Fruit fly (Drosophila melanogaster) whole organism, embryonic: ENCODE results near the gene nSMase.
A peak's percentile ranks its signal among the peaks of the same experiment; 100 is the strongest.

Experiments
- ATbp ChIP-seq: fragments of 200-800 bp; sonication (Bioruptor generic); optimal IDR thresholded peaks from 2 replicates; lab custom pipeline; 2017; ENCODE audit warnings: missing biosample characterization, mild to moderate bottlenecking, missing genetic modification characterization, missing genetic modification reagents
- Aef1 ChIP-seq: fragments of 200-800 bp; sonication (Bioruptor generic); IDR thresholded peaks from 3 replicates; pipeline ENCODE4 v1.3.6; 2022; ENCODE audit warnings: missing biosample characterization, missing genetic modification characterization
- CG10321 ChIP-seq: fragments of 200-800 bp; sonication (Bioruptor generic); IDR thresholded peaks from 2 replicates; pipeline ENCODE4 v1.3.6; 2022; ENCODE audit warnings: missing biosample characterization, missing genetic modification characterization
- CG10565 ChIP-seq: fragments of 200-800 bp; sonication (Bioruptor generic); optimal IDR thresholded peaks from 3 replicates; lab custom pipeline; 2016; ENCODE audit warnings: missing biosample characterization, mild to moderate bottlenecking, missing genetic modification characterization
- CG10979 ChIP-seq: fragments of 200-800 bp; sonication (Bioruptor generic); optimal IDR thresholded peaks from 2 replicates; lab custom pipeline; 2018; ENCODE audit warnings: missing biosample characterization, mild to moderate bottlenecking, missing genetic modification characterization, moderate library complexity
- CG12942 ChIP-seq: fragments of 200-800 bp; sonication (Bioruptor generic); optimal IDR thresholded peaks from 3 replicates; lab custom pipeline; 2016; ENCODE audit warnings: missing biosample characterization, missing genetic modification characterization
- CG14965 ChIP-seq: fragments of 200-800 bp; sonication (Bioruptor generic); optimal IDR thresholded peaks from 2 replicates; lab custom pipeline; 2016; ENCODE audit warnings: missing biosample characterization, missing genetic modification characterization, borderline replicate concordance
- CG15514 ChIP-seq: fragments of 200-800 bp; sonication (Bioruptor generic); optimal IDR thresholded peaks from 3 replicates; lab custom pipeline; 2017; ENCODE audit warnings: missing biosample characterization, missing genetic modification characterization, mild to moderate bottlenecking, moderate library complexity, missing genetic modification reagents
- CG1602 ChIP-seq: fragments of 200-800 bp; sonication (Bioruptor generic); optimal IDR thresholded peaks from 3 replicates; lab custom pipeline; 2016; ENCODE audit warnings: missing biosample characterization, missing genetic modification characterization
- CG3407 ChIP-seq: fragments of 200-800 bp; sonication (Bioruptor generic); optimal IDR thresholded peaks from 2 replicates; lab custom pipeline; 2018; ENCODE audit warnings: missing biosample characterization, mild to moderate bottlenecking, missing genetic modification characterization
- CG34224 ChIP-seq: fragments of 200-800 bp; sonication (Bioruptor generic); IDR thresholded peaks from 3 replicates; pipeline ENCODE4 v1.3.6; 2022; ENCODE audit warnings: missing biosample characterization, missing genetic modification characterization; ENCODE audit not compliant: partially characterized antibody
- CG3726 ChIP-seq: fragments of 200-800 bp; sonication (Bioruptor generic); IDR thresholded peaks from 3 replicates; pipeline ENCODE4, ENCODE4 v1.3.6; 2022; ENCODE audit warnings: missing biosample characterization, missing genetic modification characterization
- CG4424 ChIP-seq: fragments of 200-800 bp; sonication (Bioruptor generic); optimal IDR thresholded peaks from 3 replicates; lab custom pipeline; 2016; ENCODE audit warnings: missing biosample characterization, missing genetic modification characterization
- CG4820 ChIP-seq: fragments of 200-800 bp; sonication (Bioruptor generic); optimal IDR thresholded peaks from 3 replicates; lab custom pipeline; 2016; ENCODE audit warnings: missing biosample characterization, missing genetic modification characterization
- CG6689 ChIP-seq: fragments of 200-800 bp; sonication (Bioruptor generic); IDR thresholded peaks from 2 replicates; pipeline ENCODE4 v1.3.6; 2022; ENCODE audit warnings: missing biosample characterization, missing genetic modification characterization
- CG9932 ChIP-seq: fragments of 200-800 bp; sonication (Bioruptor generic); IDR thresholded peaks from 2 replicates; pipeline ENCODE4 v1.3.6; 2022; ENCODE audit warnings: missing biosample characterization, missing genetic modification characterization
- CHES-1-like ChIP-seq: fragments of 200-800 bp; sonication (Bioruptor generic); optimal IDR thresholded peaks from 2 replicates; lab custom pipeline; 2016; ENCODE audit warnings: missing biosample characterization, missing genetic modification characterization
- Dbx ChIP-seq: fragments of 200-800 bp; sonication (Bioruptor generic); IDR thresholded peaks from 3 replicates; pipeline ENCODE4 v1.3.6; 2022; ENCODE audit warnings: missing biosample characterization, missing genetic modification characterization
- Dek ChIP-seq: fragments of 200-800 bp; sonication (Bioruptor generic); optimal IDR thresholded peaks from 3 replicates; lab custom pipeline; 2019; ENCODE audit warnings: missing biosample characterization, mild to moderate bottlenecking, missing genetic modification characterization, moderate library complexity
- Eip74EF ChIP-seq, 2 experiments: fragments of 200-800 bp in 1 of 2; fragments of >200 bp in 1 of 2; sonication (Bioruptor generic) in 1 of 2; optimal IDR thresholded peaks; 2 replicates each; lab custom pipeline; 2017 to 2019; ENCODE audit warnings: missing biosample characterization in 2 of 2, missing genetic modification characterization in 2 of 2, mild to moderate bottlenecking in 1 of 2, moderate library complexity in 1 of 2
- Hsf ChIP-seq: fragments of 200-800 bp; sonication (Bioruptor generic); optimal IDR thresholded peaks from 3 replicates; lab custom pipeline; 2016; ENCODE audit warnings: missing biosample characterization, missing genetic modification characterization
- Jarid2 ChIP-seq: fragments of 200-800 bp; sonication (Bioruptor generic); optimal IDR thresholded peaks from 3 replicates; lab custom pipeline; 2017; ENCODE audit warnings: mild to moderate bottlenecking, missing biosample characterization, missing genetic modification reagents, missing genetic modification characterization
- NC2β ChIP-seq: fragments of 200-800 bp; sonication (Bioruptor generic); optimal IDR thresholded peaks from 2 replicates; lab custom pipeline; 2016; ENCODE audit warnings: missing biosample characterization, missing genetic modification characterization
- Six4 ChIP-seq: fragments of 200-800 bp; sonication (Bioruptor generic); optimal IDR thresholded peaks from 2 replicates; lab custom pipeline; 2016; ENCODE audit warnings: missing biosample characterization, missing genetic modification characterization
- Sox100B ChIP-seq: fragments of 200-800 bp; sonication (Bioruptor generic); optimal IDR thresholded peaks from 3 replicates; lab custom pipeline; 2018; ENCODE audit warnings: missing biosample characterization, mild to moderate bottlenecking, missing genetic modification characterization
- Tbp ChIP-seq: fragments of >200 bp; optimal IDR thresholded peaks from 2 replicates; lab custom pipeline; 2018; ENCODE audit warnings: missing biosample characterization, missing genetic modification characterization
- Vsx1 ChIP-seq: fragments of 200-800 bp; sonication (Bioruptor generic); optimal IDR thresholded peaks from 2 replicates; lab custom pipeline; 2017; ENCODE audit warnings: missing biosample characterization, mild to moderate bottlenecking, missing genetic modification characterization, missing genetic modification reagents
- ac ChIP-seq: fragments of 200-800 bp; sonication (Bioruptor generic); optimal IDR thresholded peaks from 3 replicates; lab custom pipeline; 2017; ENCODE audit warnings: missing biosample characterization, mild to moderate bottlenecking, missing genetic modification characterization
- ase ChIP-seq: fragments of 200-800 bp; sonication (Bioruptor generic); IDR thresholded peaks from 3 replicates; pipeline ENCODE4 v1.3.6; 2022; ENCODE audit warnings: missing biosample characterization, missing genetic modification characterization
- bigmax ChIP-seq: fragments of 200-800 bp; sonication (Bioruptor generic); optimal IDR thresholded peaks from 2 replicates; lab custom pipeline; 2018; ENCODE audit warnings: missing biosample characterization, mild to moderate bottlenecking, missing genetic modification characterization
- cato ChIP-seq: fragments of 200-800 bp; sonication (Bioruptor generic); optimal IDR thresholded peaks from 2 replicates; lab custom pipeline; 2016; ENCODE audit warnings: missing biosample characterization, missing genetic modification characterization, borderline replicate concordance
- dmrt99B ChIP-seq: fragments of 200-800 bp; sonication (Bioruptor generic); optimal IDR thresholded peaks from 2 replicates; lab custom pipeline; 2018; ENCODE audit warnings: missing biosample characterization, mild to moderate bottlenecking, missing genetic modification characterization, moderate library complexity
- eyg ChIP-seq: fragments of 200-800 bp; sonication (Bioruptor generic); optimal IDR thresholded peaks from 3 replicates; lab custom pipeline; 2016; ENCODE audit warnings: missing biosample characterization, missing genetic modification characterization
- fd3F ChIP-seq: fragments of 200-800 bp; sonication (Bioruptor generic); optimal IDR thresholded peaks from 2 replicates; lab custom pipeline; 2018; ENCODE audit warnings: missing biosample characterization, mild to moderate bottlenecking, missing genetic modification characterization, moderate library complexity
- gce ChIP-seq: fragments of 200-800 bp; sonication (Bioruptor generic); IDR thresholded peaks from 3 replicates; pipeline ENCODE4 v1.3.6; 2022; ENCODE audit warnings: missing biosample characterization, missing genetic modification characterization
- grau ChIP-seq: fragments of 200-800 bp; optimal IDR thresholded peaks from 3 replicates; lab custom pipeline; 2019; ENCODE audit warnings: missing biosample characterization, mild to moderate bottlenecking, missing genetic modification characterization, moderate library complexity
- grn ChIP-seq: fragments of 200-800 bp; sonication (Bioruptor generic); optimal IDR thresholded peaks from 3 replicates; lab custom pipeline; 2017; ENCODE audit warnings: missing biosample characterization, missing genetic modification characterization
- inv ChIP-seq: fragments of 200-800 bp; sonication (Bioruptor generic); IDR thresholded peaks from 2 replicates; pipeline ENCODE4 v1.3.6; 2022; ENCODE audit warnings: missing biosample characterization, missing genetic modification characterization; ENCODE audit not compliant: partially characterized antibody
- jumu ChIP-seq: fragments of 200-800 bp; sonication (Bioruptor generic); optimal IDR thresholded peaks from 3 replicates; lab custom pipeline; 2016; ENCODE audit warnings: missing biosample characterization, missing genetic modification characterization
- lov ChIP-seq, 2 experiments: fragments of 200-800 bp in 1 of 2; fragments of >200 bp in 1 of 2; sonication (Bioruptor generic) in 1 of 2; IDR thresholded peaks in 1 of 2; optimal IDR thresholded peaks in 1 of 2; 2 replicates in 1 of 2; 3 replicates in 1 of 2; pipeline versions ENCODE4 v1.3.6 to Lab custom; 2017 to 2022; ENCODE audit warnings: missing biosample characterization in 1 of 2, missing genetic modification characterization in 1 of 2
- otp ChIP-seq: fragments of 200-800 bp; sonication (Bioruptor generic); IDR thresholded peaks from 3 replicates; pipeline ENCODE4, ENCODE4 v1.3.6; 2022; ENCODE audit warnings: missing biosample characterization, missing genetic modification characterization
- p53 ChIP-seq: fragments of 200-800 bp; sonication (Bioruptor generic); optimal IDR thresholded peaks from 2 replicates; lab custom pipeline; 2016; ENCODE audit warnings: missing biosample characterization, missing genetic modification characterization
- pan ChIP-seq, 4 experiments: fragments of >200 bp in 3 of 4; fragments of 200-800 bp in 1 of 4; sonication (Bioruptor generic) in 1 of 4; optimal IDR thresholded peaks in 3 of 4; IDR thresholded peaks in 1 of 4; 2 replicates each; pipeline versions ENCODE4 v1.3.6 to Lab custom; 2017 to 2022; ENCODE audit warnings: missing biosample characterization in 2 of 4, missing genetic modification characterization in 2 of 4, mixed read lengths in 1 of 4
- salm ChIP-seq: fragments of 200-800 bp; sonication (Bioruptor generic); optimal IDR thresholded peaks from 2 replicates; lab custom pipeline; 2018; ENCODE audit warnings: missing biosample characterization, mild to moderate bottlenecking, missing genetic modification characterization
- sna ChIP-seq: fragments of 200-800 bp; sonication (Bioruptor generic); IDR thresholded peaks from 2 replicates; pipeline ENCODE4 v1.3.6; 2022; ENCODE audit warnings: missing biosample characterization, missing genetic modification characterization; ENCODE audit not compliant: partially characterized antibody
- sob ChIP-seq: fragments of 200-800 bp; sonication (Bioruptor generic); IDR thresholded peaks from 2 replicates; pipeline ENCODE4 v1.3.6; 2022; ENCODE audit warnings: missing biosample characterization, missing genetic modification characterization
- tin ChIP-seq: fragments of 200-800 bp; sonication (Bioruptor generic); optimal IDR thresholded peaks from 3 replicates; lab custom pipeline; 2016; ENCODE audit warnings: missing biosample characterization, missing genetic modification characterization

Gene nSMase

dm6 chr3L:3222643-3223389 is 3.9 kb downstream of the nSMase start, which contains the start of the genes RpL28 and eIF1 (continued):
- TF ChIP-seq salm (tag; lab: Kevin White, UChicago), result peak; percentile 36
- TF ChIP-seq jumu (GFP tag; lab: Kevin White, UChicago), result peak; percentile 84
- peak; percentile 87 for TF ChIP-seq ase (GFP tag; lab: Robert Waterston, UW)
- TF ChIP-seq CG3726 (GFP tag; lab: Robert Waterston, UW), result peak; percentile 83; the same call in 2 of the 3 replicates
- TF ChIP-seq p53 (GFP tag; lab: Kevin White, UChicago), result peak; percentile 82
- peak in 1 of 2 experiments; percentile 44 for TF ChIP-seq Eip74EF (GFP tag; optimal IDR thresholded peaks at IDR 0.05; lab: Kevin White, UChicago)
- peak; percentile 91 for TF ChIP-seq CHES-1-like (GFP tag; lab: Kevin White, UChicago)
- peak; percentile 82 for TF ChIP-seq CG4820 (GFP tag; lab: Kevin White, UChicago)
- peak; percentile 79 for TF ChIP-seq CG10565 (GFP tag; lab: Kevin White, UChicago)
- TF ChIP-seq Jarid2, result peak; percentile 78
- TF ChIP-seq bigmax (GFP tag; lab: Kevin White, UChicago), result peak; percentile 74
- peak; percentile 93 for TF ChIP-seq CG4424
- peak; percentile 87 for TF ChIP-seq fd3F (GFP tag; lab: Kevin White, UChicago)
- TF ChIP-seq inv (GFP tag; lab: Robert Waterston, UW), result peak; percentile 72
- TF ChIP-seq CG3407, result peak; percentile 92
- TF ChIP-seq Dek (tag; lab: Kevin White, UChicago), result peak; percentile 76
- peak; percentile 93 for TF ChIP-seq Sox100B (GFP tag; lab: Kevin White, UChicago)
- TF ChIP-seq sob (GFP tag; lab: Robert Waterston, UW), result peak; percentile 91
- TF ChIP-seq Aef1 (GFP tag; lab: Robert Waterston, UW), result peak; percentile 79
- TF ChIP-seq CG10979, result peak; percentile 71
- peak; percentile 18 for TF ChIP-seq Tbp (GFP tag; lab: Kevin White, UChicago)
- peak; percentile 92 for TF ChIP-seq CG15514 (GFP tag; lab: Kevin White, UChicago)
- peak; percentile 86 for TF ChIP-seq cato (GFP tag; lab: Kevin White, UChicago)
- TF ChIP-seq Dbx (GFP tag; lab: Robert Waterston, UW), result peak; percentile 90
- peak; percentile 83 for TF ChIP-seq grn (GFP tag; lab: Kevin White, UChicago)
- TF ChIP-seq Hsf (GFP tag; lab: Kevin White, UChicago), result peak; percentile 94
- peak; percentile 85 for TF ChIP-seq CG12942 (GFP tag; lab: Kevin White, UChicago)
- peak; percentile 92 for TF ChIP-seq Vsx1 (GFP tag; lab: Kevin White, UChicago)
- peak; percentile 88 for TF ChIP-seq ac (GFP tag; lab: Kevin White, UChicago)
- peak; percentile 89 for TF ChIP-seq CG9932 (GFP tag; lab: Robert Waterston, UW)
- peak; percentile 90 for TF ChIP-seq Six4 (GFP tag; lab: Kevin White, UChicago)
- no peak for TF ChIP-seq pan (optimal IDR thresholded peaks at IDR 0.05; lab: Kevin White, UChicago)
- TF ChIP-seq pan (GFP tag; optimal IDR thresholded peaks at IDR 0.05 in 1 of 2, IDR thresholded peaks at IDR 0.05 in 1 of 2), result peak in 1 of 2 experiments; percentile 88
- TF ChIP-seq gce, result peak; percentile 86
- no peak for TF ChIP-seq lov (optimal IDR thresholded peaks at IDR 0.05; lab: Kevin White, UChicago)
- TF ChIP-seq lov (GFP tag; IDR thresholded peaks at IDR 0.05; lab: Robert Waterston, UW), result peak; percentile 95
- peak; percentile 78 for TF ChIP-seq CG1602 (GFP tag; lab: Kevin White, UChicago)
- peak; percentile 94 for TF ChIP-seq otp (GFP tag; lab: Robert Waterston, UW)
- peak; percentile 83 for TF ChIP-seq grau (tag; lab: Kevin White, UChicago)
- peak; percentile 91 for TF ChIP-seq tin (GFP tag; lab: Kevin White, UChicago)
- peak; percentile 74 for TF ChIP-seq CG14965
- TF ChIP-seq CG6689 (GFP tag; lab: Robert Waterston, UW), result peak; percentile 73
- peak; percentile 98 for TF ChIP-seq NC2β
- peak; percentile 69; the same call in 2 of the 3 replicates for TF ChIP-seq CG34224
- peak; percentile 73 for TF ChIP-seq sna (GFP tag; lab: Robert Waterston, UW)
- peak; percentile 73 for TF ChIP-seq CG10321 (GFP tag; lab: Robert Waterston, UW)
- TF ChIP-seq ATbp, result peak; percentile 88
- peak; percentile 87 for TF ChIP-seq eyg (GFP tag; lab: Kevin White, UChicago)
- TF ChIP-seq dmrt99B, result no peak
